Worm (Caenorhabditis elegans): ENCODE results near the gene lab-2.

Gene lab-2

DNA sequence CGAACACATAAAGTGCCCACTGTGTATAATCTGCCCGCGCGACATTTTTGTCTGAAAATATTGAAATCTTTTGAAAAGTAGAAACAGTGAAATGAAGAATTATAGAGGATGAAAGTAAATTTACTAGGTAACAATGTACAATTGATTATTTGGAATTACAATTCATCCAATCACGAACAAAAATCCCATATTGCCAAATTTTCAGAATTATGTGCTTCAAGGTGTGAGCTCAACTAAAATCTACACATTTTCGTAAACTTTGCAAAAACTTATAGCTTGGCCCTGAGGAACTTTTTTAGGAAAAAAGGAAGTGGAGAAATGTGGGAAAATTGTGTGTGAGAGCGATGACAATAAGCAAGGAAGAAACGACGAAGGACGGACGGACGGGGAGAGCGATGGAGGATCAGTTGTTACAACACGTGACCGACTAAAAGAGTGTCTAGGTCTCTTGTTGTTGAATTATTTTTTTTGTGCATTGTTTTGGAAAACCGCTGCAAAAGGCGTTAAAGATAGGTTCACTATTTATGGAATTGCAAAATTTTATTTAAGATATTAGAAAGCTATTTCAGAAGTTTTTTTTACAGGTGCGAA is 45.4 kb upstream of the lab-2 start, which contains the start of gene mml-1 (continued):
- TF ChIP-seq unc-98 (GFP tag; IDR thresholded peaks at IDR 0.05) (no peak), efl-3 (GFP tag; optimal IDR thresholded peaks at IDR 0.05) (no peak), Y116A8C.19 (tag; optimal IDR thresholded peaks at IDR 0.05; ENCODE audit: borderline replicate concordance) (no peak), pag-3 (tag; optimal IDR thresholded peaks at IDR 0.05; ENCODE audit: borderline replicate concordance, insufficient read depth) (no peak), ama-1 (optimal IDR thresholded peaks at IDR 0.05) (no peak), lsy-2 (tag; optimal IDR thresholded peaks at IDR 0.05) (peak; percentile 13 to 36), nhr-90 (tag; optimal IDR thresholded peaks at IDR 0.05; ENCODE audit: poor library complexity) (no peak), mep-1 (tag; optimal IDR thresholded peaks at IDR 0.05) (peak; percentile 23), jun-1 (tag; optimal IDR thresholded peaks at IDR 0.05) (no peak), nhr-71 (tag; optimal IDR thresholded peaks at IDR 0.05) (peak; percentile 39), unc-130 (tag; optimal IDR thresholded peaks at IDR 0.05) (peak; percentile 18), sox-4 (tag; optimal IDR thresholded peaks at IDR 0.05) (no peak), mab-9 (GFP tag; IDR thresholded peaks at IDR 0.05) (no peak), isw-1 (GFP tag; IDR thresholded peaks at IDR 0.05) (no peak), irx-1 (tag; optimal IDR thresholded peaks at IDR 0.05) (no peak), C34B4.2 (tag; optimal IDR thresholded peaks at IDR 0.05) (no peak), nhr-84 (tag; optimal IDR thresholded peaks at IDR 0.05) (no peak), elt-3 (tag; optimal IDR thresholded peaks at IDR 0.05) (no peak), nhr-47 (tag; optimal IDR thresholded peaks at IDR 0.05) (no peak), F16B12.6 (tag; optimal IDR thresholded peaks at IDR 0.05) (no peak), lin-14 (GFP tag; optimal IDR thresholded peaks at IDR 0.05) (peak; percentile 56), unc-30 (tag; optimal IDR thresholded peaks at IDR 0.05) (no peak), lin-35 (GFP tag; optimal IDR thresholded peaks at IDR 0.05) (peak; percentile 8 to 42)

DNA sequence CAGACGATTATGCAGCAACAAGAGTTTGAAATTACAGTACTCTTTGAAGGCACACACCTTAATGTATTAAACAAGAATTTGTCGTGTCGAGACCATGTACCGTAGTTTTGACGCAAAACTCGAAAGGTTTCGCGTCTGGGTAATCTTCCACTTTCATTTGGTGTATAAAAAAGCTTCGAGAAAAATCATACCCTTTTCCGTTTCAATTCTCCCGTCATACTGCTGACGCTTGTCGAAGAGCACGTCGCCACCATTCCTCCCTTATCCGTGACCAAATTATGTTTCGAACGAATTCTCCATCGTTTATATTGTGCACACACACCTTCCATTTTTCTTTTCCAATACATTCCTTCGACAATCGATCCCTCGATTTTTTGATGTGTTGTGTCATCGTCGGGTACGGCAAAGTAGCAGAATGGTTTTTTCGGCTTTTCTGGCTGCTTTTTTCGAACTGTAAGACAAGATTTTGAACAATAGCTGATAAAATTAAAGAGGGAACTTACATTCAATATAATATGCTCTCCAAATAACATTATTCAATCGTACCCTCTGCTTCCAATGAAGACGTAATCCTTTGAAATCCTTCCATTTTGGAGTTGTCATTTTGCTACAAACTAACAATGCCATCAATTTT is 44.5 kb upstream of the lab-2 start:
- TF ChIP-seq elt-3 (tag; optimal IDR thresholded peaks at IDR 0.05), result no peak
- no peak for TF ChIP-seq sptf-1 (tag; optimal IDR thresholded peaks at IDR 0.05)
- no peak for TF ChIP-seq ama-1 (optimal IDR thresholded peaks at IDR 0.05)
- no peak for TF ChIP-seq efl-1 (optimal IDR thresholded peaks at IDR 0.05)
- peak in 1 of 2 experiments; percentile 78 for TF ChIP-seq efl-1 (GFP tag; optimal IDR thresholded peaks at IDR 0.05 in 1 of 2)

DNA sequence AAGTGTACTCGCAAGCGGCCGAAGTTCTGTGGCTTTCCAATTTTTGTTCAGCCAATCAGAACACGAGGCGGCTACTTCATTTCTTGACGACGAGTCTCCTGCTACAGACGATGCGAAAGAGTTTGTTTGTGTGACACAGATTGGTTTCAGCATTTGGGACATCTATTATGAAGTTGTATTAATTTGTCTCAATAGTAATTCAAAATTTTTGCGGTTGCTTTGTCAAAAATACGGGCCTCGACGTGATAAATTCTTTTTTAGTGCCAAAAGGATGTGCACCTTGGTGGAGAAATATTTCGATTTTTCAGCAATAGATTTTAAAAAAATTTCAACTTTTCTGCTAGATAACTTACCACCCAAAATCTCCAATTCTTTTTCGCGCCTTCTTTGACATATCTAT is 41.2 kb upstream of the lab-2 start:
- TF ChIP-seq dpl-1 (GFP tag; optimal IDR thresholded peaks at IDR 0.05) (no peak), nhr-20 (tag; optimal IDR thresholded peaks at IDR 0.05) (no peak), fos-1 (tag; optimal IDR thresholded peaks at IDR 0.05) (no peak), nhr-71 (tag; optimal IDR thresholded peaks at IDR 0.05) (no peak), ceh-63 (GFP tag; optimal IDR thresholded peaks at IDR 0.05) (no peak), lin-39 (tag; optimal IDR thresholded peaks at IDR 0.05) (no peak), unc-62 (GFP tag; optimal IDR thresholded peaks at IDR 0.05) (no peak), grh-1 (GFP tag; IDR thresholded peaks at IDR 0.05) (no peak), mep-1 (tag; optimal IDR thresholded peaks at IDR 0.05) (no peak), hpl-2 (GFP tag; optimal IDR thresholded peaks at IDR 0.05) (no peak), egl-13 (tag; optimal IDR thresholded peaks at IDR 0.05) (no peak), ceh-8 (GFP tag; optimal IDR thresholded peaks at IDR 0.05) (no peak), nhr-47 (tag; optimal IDR thresholded peaks at IDR 0.05) (no peak), ceh-90 (tag; optimal IDR thresholded peaks at IDR 0.05) (no peak), sptf-1 (tag; optimal IDR thresholded peaks at IDR 0.05) (no peak), lsy-2 (tag; optimal IDR thresholded peaks at IDR 0.05) (no peak), unc-86 (tag; optimal IDR thresholded peaks at IDR 0.05) (no peak), ets-5 (GFP tag; IDR thresholded peaks at IDR 0.05) (no peak)
